Fruit fly (Drosophila melanogaster) whole organism, wandering third instar larva: ENCODE data around the gene CG10550.

Experiments used
- Abd-B ChIP-seq: fragments of >200 bp; optimal IDR thresholded peaks from 2 replicates; lab custom pipeline; 2017; ENCODE audit warnings: missing biosample characterization, missing genetic modification characterization
- Hr83 ChIP-seq: fragments of 200-300 bp; sonication (Bioruptor generic); optimal IDR thresholded peaks from 2 replicates; lab custom pipeline; 2016; ENCODE audit warnings: missing biosample characterization, mild to moderate bottlenecking, missing genetic modification characterization, moderate library complexity; ENCODE audit not compliant: poor library complexity, severe bottlenecking
- Mio ChIP-seq: sonication (Bioruptor generic); optimal IDR thresholded peaks from 2 replicates; lab custom pipeline; 2016; ENCODE audit warnings: missing biosample characterization, missing genetic modification characterization
- br ChIP-seq: fragments of 200-800 bp; sonication (Bioruptor generic); optimal IDR thresholded peaks from 2 replicates; lab custom pipeline; 2016; ENCODE audit warnings: missing biosample characterization, missing genetic modification characterization
- brk ChIP-seq: fragments of 200-800 bp; sonication (Bioruptor generic); optimal IDR thresholded peaks from 2 replicates; lab custom pipeline; 2016; ENCODE audit warnings: missing biosample characterization, mild to moderate bottlenecking, missing genetic modification characterization
- dsf ChIP-seq: sonication (Bioruptor generic); optimal IDR thresholded peaks from 2 replicates; lab custom pipeline; 2016; ENCODE audit warnings: missing biosample characterization, missing genetic modification characterization, borderline replicate concordance
- foxo ChIP-seq, 2 experiments: fragments of 200-800 bp; sonication (Bioruptor generic); optimal IDR thresholded peaks; 2 replicates in 1 of 2; 3 replicates in 1 of 2; lab custom pipeline; 2016 to 2017; ENCODE audit warnings: missing biosample characterization in 2 of 2, missing genetic modification characterization in 2 of 2
- pan ChIP-seq: fragments of >200 bp; optimal IDR thresholded peaks from 2 replicates; lab custom pipeline; 2017
- rgr ChIP-seq: fragments of 200-800 bp; sonication (Bioruptor generic); optimal IDR thresholded peaks from 3 replicates; lab custom pipeline; 2016; ENCODE audit warnings: missing biosample characterization, mild to moderate bottlenecking, missing genetic modification characterization
- usp ChIP-seq: fragments of >200 bp; optimal IDR thresholded peaks from 2 replicates; lab custom pipeline; 2017; ENCODE audit warnings: missing biosample characterization, missing genetic modification characterization

DNA sequence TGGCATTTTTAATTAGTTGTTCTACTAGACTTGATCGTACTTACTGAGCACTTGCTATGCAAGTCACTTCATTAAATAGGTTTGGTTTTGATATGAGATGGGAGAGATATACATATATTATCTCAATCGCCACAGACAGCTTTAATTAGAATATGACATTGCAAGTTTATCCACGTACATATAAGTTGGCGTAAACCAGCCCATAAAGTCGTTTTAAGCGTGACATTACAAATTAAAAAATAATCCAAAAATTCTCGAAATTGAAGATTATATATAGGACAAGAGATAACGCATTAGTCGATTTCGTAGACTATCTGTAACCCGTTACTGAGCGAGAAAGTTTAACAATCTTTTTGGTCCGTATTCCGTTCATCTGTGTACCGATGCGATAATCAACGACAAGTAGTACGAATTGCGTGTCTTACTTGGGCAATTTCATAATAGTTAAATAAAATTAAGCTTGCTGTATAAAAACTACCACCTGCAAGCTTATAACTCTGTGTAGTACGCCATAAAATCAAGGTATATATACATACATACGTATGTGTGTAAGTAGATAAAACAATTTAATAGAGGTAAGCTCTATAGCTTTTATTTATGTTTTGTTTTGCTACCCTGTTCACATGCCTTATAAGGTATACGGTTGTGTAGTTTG lies 12.0 kb upstream of the CG10550 start, which contains the start of gene CG10560:
- no peak for TF ChIP-seq rgr
- TF ChIP-seq usp (GFP tag; lab: Kevin White, UChicago), result no peak
- TF ChIP-seq pan (lab: Kevin White, UChicago), result no peak
- no peak for TF ChIP-seq Abd-B (GFP tag; lab: Kevin White, UChicago)
- TF ChIP-seq foxo (GFP tag; optimal IDR thresholded peaks at IDR 0.05; lab: Kevin White, UChicago), result no peak
- TF ChIP-seq Mio (GFP tag; lab: Kevin White, UChicago), result no peak
- no peak for TF ChIP-seq Hr83
- TF ChIP-seq br (GFP tag; lab: Kevin White, UChicago), result no peak
- TF ChIP-seq brk (GFP tag; lab: Kevin White, UChicago), result no peak
- TF ChIP-seq dsf (GFP tag; lab: Kevin White, UChicago), result no peak
